Worm (Caenorhabditis elegans) whole organism, L1 larva: ENCODE data around the gene F44G4.5.
A peak's percentile ranks its signal among the peaks of the same experiment; 100 is the strongest.

Experiments used
- aly-2 ChIP-seq: fragments of 150-350 bp; optimal IDR thresholded peaks from 2 replicates; lab custom pipeline; 2014; ENCODE audit warnings: missing biosample characterization, missing genetic modification characterization
- dpl-1 ChIP-seq, 3 experiments: fragments of 150-350 bp in 2 of 3; sonication (generic microtip) in 1 of 3; optimal IDR thresholded peaks; 2 replicates each; lab custom pipeline; 2014 to 2017; ENCODE audit warnings: missing biosample characterization in 3 of 3, missing genetic modification characterization in 3 of 3, missing genetic modification reagents in 3 of 3
- jun-1 ChIP-seq: fragments of 150-350 bp; optimal IDR thresholded peaks from 2 replicates; lab custom pipeline; 2014; ENCODE audit warnings: missing biosample characterization, missing genetic modification reagents, missing genetic modification characterization

DNA sequence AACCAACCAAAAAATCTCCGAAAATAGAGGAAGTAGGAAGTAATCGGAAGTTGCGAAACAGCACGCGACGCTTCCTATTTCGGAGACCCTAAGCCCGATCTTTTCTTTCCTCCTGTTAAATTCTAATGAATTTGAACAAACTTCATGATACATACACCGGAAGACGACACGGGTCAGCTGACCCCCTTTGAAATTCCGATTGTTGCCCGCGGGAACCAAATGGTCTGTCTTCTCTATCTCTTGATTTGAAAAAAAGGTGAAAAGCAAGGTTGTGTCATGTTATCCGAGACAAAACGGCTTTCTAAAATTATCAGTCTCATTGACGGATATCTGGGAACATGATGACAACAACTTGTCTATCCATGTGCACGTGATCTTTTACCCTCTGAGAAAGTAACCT is 41.1 kb downstream of the F44G4.5 start:
- TF ChIP-seq dpl-1 (GFP tag; optimal IDR thresholded peaks at IDR 0.05; lab: Kevin White, UChicago): peak in 1 of 3 experiments; percentile 14
- TF ChIP-seq jun-1 (tag; lab: Kevin White, UChicago): no peak
- no peak for TF ChIP-seq aly-2
